Worm (Caenorhabditis elegans) whole organism, early embryonic: ENCODE data around the gene tceb-3.

Source experiments
- B0310.2 ChIP-seq: sonication (generic microtip); optimal IDR thresholded peaks from 2 replicates; lab custom pipeline; 2016; ENCODE audit warnings: mild to moderate bottlenecking, missing genetic modification characterization, missing compliant biosample characterization
- F13C5.2 ChIP-seq: sonication (generic microtip); optimal IDR thresholded peaks from 2 replicates; lab custom pipeline; 2017; ENCODE audit warnings: mild to moderate bottlenecking, missing genetic modification characterization, inconsistent platforms, missing compliant biosample characterization
- aly-1 ChIP-seq: sonication (generic microtip); optimal IDR thresholded peaks from 2 replicates; lab custom pipeline; 2016; ENCODE audit warnings: missing genetic modification characterization, missing compliant biosample characterization
- ama-1 ChIP-seq: fragments of 150-350 bp; optimal IDR thresholded peaks from 2 replicates; lab custom pipeline; 2014
- ceh-13 ChIP-seq: fragments of 200-800 bp; sonication (Bioruptor generic); optimal IDR thresholded peaks from 2 replicates; lab custom pipeline; 2018; ENCODE audit warnings: mild to moderate bottlenecking, missing genetic modification characterization, missing compliant biosample characterization
- ceh-36 ChIP-seq: sonication (generic microtip); optimal IDR thresholded peaks from 2 replicates; lab custom pipeline; 2016; ENCODE audit warnings: missing genetic modification characterization, inconsistent platforms, missing compliant biosample characterization
- ets-7 ChIP-seq: sonication (generic microtip); optimal IDR thresholded peaks from 2 replicates; lab custom pipeline; 2016; ENCODE audit warnings: missing genotype, missing genetic modification characterization, missing compliant biosample characterization
- flt-1 ChIP-seq: fragments of 200-800 bp; sonication (Bioruptor generic); IDR thresholded peaks from 2 replicates; pipeline ENCODE4 v1.3.6; 2022; ENCODE audit warnings: missing genetic modification characterization, missing compliant biosample characterization
- hmbx-1 ChIP-seq: sonication (generic microtip); optimal IDR thresholded peaks from 2 replicates; lab custom pipeline; 2016; ENCODE audit warnings: mild to moderate bottlenecking, missing genetic modification characterization, missing compliant biosample characterization
- hmg-4 ChIP-seq: fragments of 200-800 bp; sonication (Bioruptor generic); optimal IDR thresholded peaks from 2 replicates; lab custom pipeline; 2018; ENCODE audit warnings: mild to moderate bottlenecking, missing genetic modification characterization, missing compliant biosample characterization
- hnd-1 ChIP-seq: sonication (generic microtip); optimal IDR thresholded peaks from 2 replicates; lab custom pipeline; 2016; ENCODE audit warnings: missing genetic modification characterization, missing compliant biosample characterization
- pes-1 ChIP-seq: fragments of 200-800 bp; sonication (Bioruptor generic); IDR thresholded peaks from 2 replicates; pipeline ENCODE4 v1.3.6; 2022; ENCODE audit warnings: missing genetic modification reagents, missing genetic modification characterization, missing compliant biosample characterization
- scrt-1 ChIP-seq: fragments of 200-800 bp; sonication (Bioruptor generic); IDR thresholded peaks from 2 replicates; pipeline ENCODE4 v1.3.6; 2022; ENCODE audit warnings: missing genetic modification characterization, missing compliant biosample characterization
- sea-1 ChIP-seq: fragments of 200-800 bp; sonication (Bioruptor generic); conservative IDR thresholded peaks from 2 replicates; pipeline ENCODE4 v1.3.6; 2022; ENCODE audit warnings: missing genetic modification characterization, missing compliant biosample characterization
- tbx-11 ChIP-seq: fragments of 200-800 bp; sonication (Bioruptor generic); IDR thresholded peaks from 2 replicates; pipeline ENCODE4 v1.3.6; 2022; ENCODE audit warnings: missing genetic modification characterization, missing compliant biosample characterization
- tbx-37 ChIP-seq: fragments of 200-800 bp; sonication (Bioruptor generic); conservative IDR thresholded peaks from 2 replicates; pipeline ENCODE4 v1.3.6; 2022; ENCODE audit warnings: missing genetic modification reagents, missing genetic modification characterization, missing compliant biosample characterization
- tra-4 ChIP-seq: sonication (generic microtip); optimal IDR thresholded peaks from 2 replicates; lab custom pipeline; 2017; ENCODE audit warnings: missing genetic modification characterization, missing compliant biosample characterization

tceb-3 gene

ce11 chrII:10970625-10971024 lies 23.4 kb upstream of the tceb-3 start:
- no peak for TF ChIP-seq hmbx-1 (tag; lab: Kevin White, UChicago)
- TF ChIP-seq B0310.2 (tag; lab: Kevin White, UChicago): no peak
- TF ChIP-seq aly-1 (tag; lab: Kevin White, UChicago): no peak
- no peak for TF ChIP-seq pes-1 (GFP tag; lab: Robert Waterston, UW)
- TF ChIP-seq tbx-37 (GFP tag; lab: Robert Waterston, UW): no peak
- no peak for TF ChIP-seq tbx-11 (GFP tag; lab: Robert Waterston, UW)
- TF ChIP-seq F13C5.2 (tag; lab: Kevin White, UChicago): no peak
- TF ChIP-seq scrt-1 (GFP tag; lab: Robert Waterston, UW): no peak
- no peak for TF ChIP-seq ama-1 (lab: Kevin White, UChicago)
- TF ChIP-seq sea-1 (GFP tag; lab: Robert Waterston, UW): no peak
- no peak for TF ChIP-seq hnd-1 (tag; lab: Kevin White, UChicago)
- no peak for TF ChIP-seq tra-4

- TF ChIP-seq ets-7 (tag; lab: Kevin White, UChicago) (no peak), hmbx-1 (tag; lab: Kevin White, UChicago) (no peak), ceh-36 (tag; lab: Kevin White, UChicago) (no peak), tra-4 (no peak), hnd-1 (tag; lab: Kevin White, UChicago) (no peak), hmg-4 (no peak), flt-1 (GFP tag; lab: Robert Waterston, UW) (no peak), B0310.2 (tag; lab: Kevin White, UChicago) (no peak), ceh-13 (GFP tag; lab: Kevin White, UChicago) (no peak), aly-1 (tag; lab: Kevin White, UChicago) (no peak), tbx-37 (GFP tag; lab: Robert Waterston, UW) (no peak), tbx-11 (GFP tag; lab: Robert Waterston, UW) (no peak)
Measured at ce11 chrII:10964748-10965147, 17.5 kb upstream of the tceb-3 start.

- no peak for TF ChIP-seq pes-1 (GFP tag; lab: Robert Waterston, UW)
- no peak for TF ChIP-seq ceh-36 (tag; lab: Kevin White, UChicago)
- TF ChIP-seq hmbx-1 (tag; lab: Kevin White, UChicago): no peak
- TF ChIP-seq F13C5.2 (tag; lab: Kevin White, UChicago): no peak
- TF ChIP-seq ets-7 (tag; lab: Kevin White, UChicago): no peak
- no peak for TF ChIP-seq B0310.2 (tag; lab: Kevin White, UChicago)
- TF ChIP-seq aly-1 (tag; lab: Kevin White, UChicago): no peak
- TF ChIP-seq hmg-4: no peak
- TF ChIP-seq scrt-1 (GFP tag; lab: Robert Waterston, UW): no peak
- no peak for TF ChIP-seq tbx-11 (GFP tag; lab: Robert Waterston, UW)
- no peak for TF ChIP-seq tra-4
- TF ChIP-seq ceh-13 (GFP tag; lab: Kevin White, UChicago): no peak
- TF ChIP-seq sea-1 (GFP tag; lab: Robert Waterston, UW): no peak
- TF ChIP-seq hnd-1 (tag; lab: Kevin White, UChicago): no peak
- TF ChIP-seq flt-1 (GFP tag; lab: Robert Waterston, UW): no peak
- no peak for TF ChIP-seq ama-1 (lab: Kevin White, UChicago)
Measured at ce11 chrII:10959676-10960075, 12.5 kb upstream of the tceb-3 start.

- TF ChIP-seq tra-4 (no peak), F13C5.2 (tag; lab: Kevin White, UChicago) (no peak), flt-1 (GFP tag; lab: Robert Waterston, UW) (no peak), tbx-11 (GFP tag; lab: Robert Waterston, UW) (no peak), tbx-37 (GFP tag; lab: Robert Waterston, UW) (no peak)
Measured at ce11 chrII:10959138-10959537, 11.9 kb upstream of the tceb-3 start.

- TF ChIP-seq tbx-37 (GFP tag; lab: Robert Waterston, UW) (no peak), sea-1 (GFP tag; lab: Robert Waterston, UW) (no peak), hnd-1 (tag; lab: Kevin White, UChicago) (no peak), F13C5.2 (tag; lab: Kevin White, UChicago) (no peak), tra-4 (no peak), ceh-36 (tag; lab: Kevin White, UChicago) (no peak), flt-1 (GFP tag; lab: Robert Waterston, UW) (no peak)
Measured at ce11 chrII:10956793-10957192, 9.6 kb upstream of the tceb-3 start, which contains the start of gene R03D7.8. R03D7.8 (minus strand) TSS chrII:10956893.

ce11 chrII:10955114-10955513 lies 7.9 kb upstream of the tceb-3 start:
- TF ChIP-seq ama-1 (lab: Kevin White, UChicago) (no peak), tbx-11 (GFP tag; lab: Robert Waterston, UW) (no peak), pes-1 (GFP tag; lab: Robert Waterston, UW) (no peak), F13C5.2 (tag; lab: Kevin White, UChicago) (no peak), aly-1 (tag; lab: Kevin White, UChicago) (no peak), ets-7 (tag; lab: Kevin White, UChicago) (no peak)

- TF ChIP-seq ama-1 (lab: Kevin White, UChicago) (no peak), F13C5.2 (tag; lab: Kevin White, UChicago) (no peak), pes-1 (GFP tag; lab: Robert Waterston, UW) (no peak), tbx-11 (GFP tag; lab: Robert Waterston, UW) (no peak), sea-1 (GFP tag; lab: Robert Waterston, UW) (no peak), hmbx-1 (tag; lab: Kevin White, UChicago) (no peak), tbx-37 (GFP tag; lab: Robert Waterston, UW) (no peak), hmg-4 (no peak), aly-1 (tag; lab: Kevin White, UChicago) (no peak), ceh-36 (tag; lab: Kevin White, UChicago) (no peak), tra-4 (no peak), hnd-1 (tag; lab: Kevin White, UChicago) (no peak), ets-7 (tag; lab: Kevin White, UChicago) (no peak), flt-1 (GFP tag; lab: Robert Waterston, UW) (no peak), scrt-1 (GFP tag; lab: Robert Waterston, UW) (no peak)
Measured at ce11 chrII:10953065-10953464, 5.8 kb upstream of the tceb-3 start, which contains the start of gene nos-1. nos-1 (minus strand) TSS chrII:10953165.
